Fruit fly (Drosophila melanogaster): ENCODE results near the gene PolrMT.

The PolrMT gene

DNA sequence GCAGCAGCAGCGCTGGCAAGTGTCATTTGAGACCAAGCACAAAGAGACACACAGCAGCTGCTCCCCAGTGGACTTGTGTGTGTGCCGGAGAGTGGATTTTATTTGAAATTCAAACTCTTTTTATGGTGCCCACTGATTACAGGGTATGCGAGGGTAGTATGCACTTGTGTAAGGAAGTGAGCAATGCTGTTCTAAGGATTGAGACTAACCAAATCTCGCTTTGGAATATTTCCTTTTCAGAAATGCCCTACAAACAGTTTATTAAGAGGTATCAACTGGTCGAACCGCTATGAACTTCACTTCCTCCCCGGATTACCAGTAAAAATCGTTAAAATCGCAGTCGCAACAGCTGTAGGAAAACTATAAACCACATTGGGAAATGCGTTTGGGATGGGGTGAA lies 32.4 kb downstream of the PolrMT start (continued):
- TF ChIP-seq CG6272 (GFP tag; IDR thresholded peaks at IDR 0.05): peak; percentile 82
- TF ChIP-seq CG12155 (GFP tag; optimal IDR thresholded peaks at IDR 0.05): peak; percentile 85
- peak; percentile 85 for TF ChIP-seq Side (GFP tag; optimal IDR thresholded peaks at IDR 0.05)
- TF ChIP-seq fd96Cb (tag; optimal IDR thresholded peaks at IDR 0.05): peak; percentile 95
- TF ChIP-seq lab (GFP tag; optimal IDR thresholded peaks at IDR 0.05): peak; percentile 86
- peak; percentile 90 for TF ChIP-seq CoRest (tag; optimal IDR thresholded peaks at IDR 0.05)
- peak; percentile 91; the same call in 2 of the 3 replicates for TF ChIP-seq so (GFP tag; IDR thresholded peaks at IDR 0.05)
- peak; percentile 92 for TF ChIP-seq CG7839 (tag; optimal IDR thresholded peaks at IDR 0.05)
- no peak for TF ChIP-seq cad (GFP tag; optimal IDR thresholded peaks at IDR 0.05)
- TF ChIP-seq CG3995 (GFP tag; optimal IDR thresholded peaks at IDR 0.05): no peak
- peak; percentile 80 for TF ChIP-seq CG4854 (GFP tag; optimal IDR thresholded peaks at IDR 0.05)
- peak; percentile 86 for TF ChIP-seq CG13624 (GFP tag; optimal IDR thresholded peaks at IDR 0.05)
- peak; percentile 87 for TF ChIP-seq HLH54F (GFP tag; optimal IDR thresholded peaks at IDR 0.05)
- peak; percentile 93 for TF ChIP-seq CG7786 (GFP tag; optimal IDR thresholded peaks at IDR 0.05)
- TF ChIP-seq CG17829 (tag; optimal IDR thresholded peaks at IDR 0.05): peak; percentile 92
- peak; percentile 98 for TF ChIP-seq otp (GFP tag; IDR thresholded peaks at IDR 0.05)
- TF ChIP-seq sna (GFP tag; IDR thresholded peaks at IDR 0.05; ENCODE audit: partially characterized antibody): no peak
- TF ChIP-seq Trl (optimal IDR thresholded peaks at IDR 0.05): no peak
- TF ChIP-seq Trl (GFP tag; optimal IDR thresholded peaks at IDR 0.05): peak; percentile 91
- TF ChIP-seq az2 (GFP tag; optimal IDR thresholded peaks at IDR 0.05): peak; percentile 97
- TF ChIP-seq tin (GFP tag; optimal IDR thresholded peaks at IDR 0.05): peak; percentile 96
- TF ChIP-seq CG34224 (GFP tag; IDR thresholded peaks at IDR 0.05; ENCODE audit: partially characterized antibody): no peak
- no peak for TF ChIP-seq knrl (GFP tag; IDR thresholded peaks at IDR 0.05; ENCODE audit: partially characterized antibody)
- TF ChIP-seq CG11504 (tag; optimal IDR thresholded peaks at IDR 0.05): peak; percentile 92
- TF ChIP-seq ranshi (GFP tag; IDR thresholded peaks at IDR 0.05): peak; percentile 92
- TF ChIP-seq CG9817 (tag; optimal IDR thresholded peaks at IDR 0.05): peak; percentile 78
- no peak for TF ChIP-seq luna (GFP tag; optimal IDR thresholded peaks at IDR 0.05)
- TF ChIP-seq rib (GFP tag; IDR thresholded peaks at IDR 0.05): no peak
- peak; percentile 93 for TF ChIP-seq sim (GFP tag; IDR thresholded peaks at IDR 0.05)
- TF ChIP-seq CG18619 (GFP tag; optimal IDR thresholded peaks at IDR 0.05): peak; percentile 75
- TF ChIP-seq Nf-YC (tag; optimal IDR thresholded peaks at IDR 0.05): no peak
- TF ChIP-seq Hr51 (GFP tag; optimal IDR thresholded peaks at IDR 0.05): peak; percentile 83 to 85
- TF ChIP-seq Doc2 (GFP tag; IDR thresholded peaks at IDR 0.05): 0 out of 2 replicates have a peak, but pooled peaks have one; percentile 39
- TF ChIP-seq MTF-1 (GFP tag; optimal IDR thresholded peaks at IDR 0.05; ENCODE audit: borderline replicate concordance): peak; percentile 82
- TF ChIP-seq Bteb2 (GFP tag; optimal IDR thresholded peaks at IDR 0.05): peak; percentile 72
- no peak for TF ChIP-seq CG17568 (GFP tag; optimal IDR thresholded peaks at IDR 0.05)
- peak; percentile 92 for TF ChIP-seq pb (GFP tag; optimal IDR thresholded peaks at IDR 0.05)
- peak in 1 of 2 experiments; percentile 81 for TF ChIP-seq Eip74EF (GFP tag; optimal IDR thresholded peaks at IDR 0.05)
- TF ChIP-seq Atf3 (GFP tag; optimal IDR thresholded peaks at IDR 0.05): peak; percentile 96
- peak; percentile 94 for TF ChIP-seq CG10654 (GFP tag; optimal IDR thresholded peaks at IDR 0.05)
- peak; percentile 21 for TF ChIP-seq Hand (GFP tag; optimal IDR thresholded peaks at IDR 0.05)
- TF ChIP-seq tll (GFP tag; optimal IDR thresholded peaks at IDR 0.05): no peak
- TF ChIP-seq Myb (GFP tag; optimal IDR thresholded peaks at IDR 0.05): peak; percentile 66
- no peak for TF ChIP-seq Sin3A (optimal IDR thresholded peaks at IDR 0.05)
- peak; percentile 66 for TF ChIP-seq wek (GFP tag; optimal IDR thresholded peaks at IDR 0.05)
- TF ChIP-seq CG32767 (GFP tag; IDR thresholded peaks at IDR 0.05): peak; percentile 90
- no peak for TF ChIP-seq CG1832 (GFP tag; optimal IDR thresholded peaks at IDR 0.05)
- peak; percentile 68 for TF ChIP-seq kah (GFP tag; optimal IDR thresholded peaks at IDR 0.05)
- TF ChIP-seq CG1024 (GFP tag; IDR thresholded peaks at IDR 0.05): peak; percentile 93
- TF ChIP-seq yki (optimal IDR thresholded peaks at IDR 0.05): no peak
- TF ChIP-seq row (GFP tag; IDR thresholded peaks at IDR 0.05): peak; percentile 96
